Fruit fly (Drosophila melanogaster) whole organism, wandering third instar larva: Measurements from ENCODE around the gene CG5516.
A peak's percentile ranks its signal among the peaks of the same experiment; 100 is the strongest.

Source experiments
- Abd-B ChIP-seq: fragments of >200 bp; optimal IDR thresholded peaks from 2 replicates; lab custom pipeline; 2017; ENCODE audit warnings: missing biosample characterization, missing genetic modification characterization
- CG32264 ChIP-seq: fragments of 200-800 bp; sonication (Bioruptor generic); optimal IDR thresholded peaks from 2 replicates; lab custom pipeline; 2016; ENCODE audit warnings: missing biosample characterization, missing genetic modification characterization
- CG9705 ChIP-seq: fragments of 200-800 bp; sonication (Bioruptor generic); optimal IDR thresholded peaks from 2 replicates; lab custom pipeline; 2018; ENCODE audit warnings: missing biosample characterization, mild to moderate bottlenecking, missing genetic modification characterization
- Dfd ChIP-seq: fragments of >200 bp; optimal IDR thresholded peaks from 2 replicates; lab custom pipeline; 2017; ENCODE audit warnings: missing biosample characterization, missing genetic modification characterization
- GATAd ChIP-seq: sonication (Bioruptor generic); optimal IDR thresholded peaks from 2 replicates; lab custom pipeline; 2016; ENCODE audit warnings: missing biosample characterization, missing genetic modification characterization
- HLH106 ChIP-seq: fragments of 200-800 bp; optimal IDR thresholded peaks from 3 replicates; lab custom pipeline; 2019; ENCODE audit warnings: missing biosample characterization, mild to moderate bottlenecking, missing genetic modification characterization, moderate library complexity
- Hnf4 ChIP-seq: fragments of 200-800 bp; sonication (Bioruptor generic); optimal IDR thresholded peaks from 2 replicates; lab custom pipeline; 2016; ENCODE audit warnings: missing biosample characterization, mild to moderate bottlenecking, missing genetic modification characterization
- Hr78 ChIP-seq: fragments of >200 bp; optimal IDR thresholded peaks from 2 replicates; lab custom pipeline; 2017; ENCODE audit warnings: missing biosample characterization, missing genetic modification characterization
- Hr83 ChIP-seq: fragments of 200-300 bp; sonication (Bioruptor generic); optimal IDR thresholded peaks from 2 replicates; lab custom pipeline; 2016; ENCODE audit warnings: missing biosample characterization, mild to moderate bottlenecking, missing genetic modification characterization, moderate library complexity; ENCODE audit not compliant: poor library complexity, severe bottlenecking
- Jra ChIP-seq: sonication (Bioruptor generic); optimal IDR thresholded peaks from 2 replicates; lab custom pipeline; 2016; ENCODE audit warnings: missing biosample characterization, missing genetic modification characterization
- Mio ChIP-seq: sonication (Bioruptor generic); optimal IDR thresholded peaks from 2 replicates; lab custom pipeline; 2016; ENCODE audit warnings: missing biosample characterization, missing genetic modification characterization
- Myc ChIP-seq: fragments of >200 bp; optimal IDR thresholded peaks from 2 replicates; lab custom pipeline; 2017
- N ChIP-seq: fragments of >200 bp; optimal IDR thresholded peaks from 2 replicates; lab custom pipeline; 2018; ENCODE audit warnings: missing biosample characterization, missing external identifiers, missing genetic modification characterization
- OdsH ChIP-seq: fragments of 200-800 bp; sonication (Bioruptor generic); optimal IDR thresholded peaks from 2 replicates; lab custom pipeline; 2016; ENCODE audit warnings: missing biosample characterization, mild to moderate bottlenecking, missing genetic modification characterization
- Rel ChIP-seq, 2 experiments: fragments of 200-800 bp; sonication (Bioruptor generic) in 1 of 2; optimal IDR thresholded peaks; 2 replicates in 1 of 2; 3 replicates in 1 of 2; lab custom pipeline; 2016 to 2019; ENCODE audit warnings: mild to moderate bottlenecking in 2 of 2, missing biosample characterization in 2 of 2, missing genetic modification characterization in 2 of 2, moderate library complexity in 1 of 2
- Vsx2 ChIP-seq: fragments of 200-300, 225-300 bp; sonication (Bioruptor generic); optimal IDR thresholded peaks from 2 replicates; lab custom pipeline; 2018; ENCODE audit warnings: missing biosample characterization, missing genetic modification characterization; ENCODE audit not compliant: partially characterized antibody
- br ChIP-seq: fragments of 200-800 bp; sonication (Bioruptor generic); optimal IDR thresholded peaks from 2 replicates; lab custom pipeline; 2016; ENCODE audit warnings: missing biosample characterization, missing genetic modification characterization
- brk ChIP-seq: fragments of 200-800 bp; sonication (Bioruptor generic); optimal IDR thresholded peaks from 2 replicates; lab custom pipeline; 2016; ENCODE audit warnings: missing biosample characterization, mild to moderate bottlenecking, missing genetic modification characterization
- dl ChIP-seq, 2 experiments: fragments of 175-275, 200-275 bp in 1 of 2; fragments of 200-275 bp in 1 of 2; sonication (Bioruptor generic); optimal IDR thresholded peaks; lab custom pipeline; 2018; ENCODE audit warnings: mild to moderate bottlenecking in 2 of 2, missing biosample characterization in 2 of 2, missing genetic modification characterization in 2 of 2, moderate library complexity in 2 of 2; ENCODE audit not compliant: partially characterized antibody in 2 of 2, insufficient read depth in 1 of 2
- dsf ChIP-seq: sonication (Bioruptor generic); optimal IDR thresholded peaks from 2 replicates; lab custom pipeline; 2016; ENCODE audit warnings: missing biosample characterization, missing genetic modification characterization, borderline replicate concordance
- foxo ChIP-seq, 2 experiments: fragments of 200-800 bp; sonication (Bioruptor generic); optimal IDR thresholded peaks; 2 replicates in 1 of 2; 3 replicates in 1 of 2; lab custom pipeline; 2016 to 2017; ENCODE audit warnings: missing biosample characterization in 2 of 2, missing genetic modification characterization in 2 of 2
- fru ChIP-seq: fragments of 200-800 bp; sonication (Bioruptor generic); optimal IDR thresholded peaks from 3 replicates; lab custom pipeline; 2016; ENCODE audit warnings: missing biosample characterization, mild to moderate bottlenecking, missing genetic modification characterization
- h ChIP-seq: fragments of 200-800 bp; sonication (Bioruptor generic); optimal IDR thresholded peaks from 3 replicates; lab custom pipeline; 2016; ENCODE audit warnings: missing biosample characterization, mild to moderate bottlenecking, missing genetic modification characterization
- lola ChIP-seq: fragments of >200 bp; optimal IDR thresholded peaks from 2 replicates; lab custom pipeline; 2017; ENCODE audit warnings: missing biosample characterization, missing genetic modification characterization
- psq ChIP-seq: fragments of 200-800 bp; sonication (Bioruptor generic); optimal IDR thresholded peaks from 3 replicates; lab custom pipeline; 2017; ENCODE audit warnings: missing biosample characterization, mild to moderate bottlenecking, missing genetic modification characterization, moderate library complexity
- rgr ChIP-seq: fragments of 200-800 bp; sonication (Bioruptor generic); optimal IDR thresholded peaks from 3 replicates; lab custom pipeline; 2016; ENCODE audit warnings: missing biosample characterization, mild to moderate bottlenecking, missing genetic modification characterization
- sv ChIP-seq: fragments of 200-800 bp; sonication (Bioruptor generic); optimal IDR thresholded peaks from 3 replicates; lab custom pipeline; 2016; ENCODE audit warnings: missing biosample characterization, missing genetic modification characterization
- tai ChIP-seq: sonication (Bioruptor generic); optimal IDR thresholded peaks from 2 replicates; lab custom pipeline; 2016; ENCODE audit warnings: missing biosample characterization, missing genetic modification characterization
- usp ChIP-seq: fragments of >200 bp; optimal IDR thresholded peaks from 2 replicates; lab custom pipeline; 2017; ENCODE audit warnings: missing biosample characterization, missing genetic modification characterization
- woc ChIP-seq: sonication (Bioruptor generic); optimal IDR thresholded peaks from 2 replicates; lab custom pipeline; 2016; ENCODE audit warnings: missing biosample characterization, mild to moderate bottlenecking, missing genetic modification characterization

The CG5516 gene

dm6 chr3R:16004015-16004414, 40.3 kb downstream of the CG5516 start:
- TF ChIP-seq lola (no peak), Rel (GFP tag; optimal IDR thresholded peaks at IDR 0.05; lab: Kevin White, UChicago) (no peak), Rel (tag; optimal IDR thresholded peaks at IDR 0.05; lab: Kevin White, UChicago) (peak; percentile 37), foxo (GFP tag; optimal IDR thresholded peaks at IDR 0.05; lab: Kevin White, UChicago) (peak in 1 of 2 experiments; percentile 12), rgr (peak; percentile 15), Hnf4 (peak; percentile 29), Myc (peak; percentile 73), woc (GFP tag; lab: Kevin White, UChicago) (no peak), N (peak; percentile 52), h (GFP tag; lab: Kevin White, UChicago) (peak; percentile 36)

- TF ChIP-seq rgr, result peak; percentile 13
- TF ChIP-seq foxo (GFP tag; optimal IDR thresholded peaks at IDR 0.05; lab: Kevin White, UChicago), result peak in 1 of 2 experiments; percentile 1
- TF ChIP-seq woc (GFP tag; lab: Kevin White, UChicago), result no peak
- peak; percentile 35 for TF ChIP-seq brk (GFP tag; lab: Kevin White, UChicago)
- TF ChIP-seq br (GFP tag; lab: Kevin White, UChicago), result peak; percentile 23
- no peak for TF ChIP-seq psq (GFP tag; lab: Kevin White, UChicago)
- peak; percentile 54 for TF ChIP-seq fru (GFP tag; lab: Kevin White, UChicago)
- no peak for TF ChIP-seq OdsH
- TF ChIP-seq Hr83, result no peak
- TF ChIP-seq Rel (GFP tag; optimal IDR thresholded peaks at IDR 0.05; lab: Kevin White, UChicago), result no peak
- peak; percentile 97 for TF ChIP-seq Rel (tag; optimal IDR thresholded peaks at IDR 0.05; lab: Kevin White, UChicago)
- TF ChIP-seq h (GFP tag; lab: Kevin White, UChicago), result peak; percentile 85
- TF ChIP-seq Mio, result no peak
- peak; percentile 6 for TF ChIP-seq HLH106 (tag; lab: Kevin White, UChicago)
- TF ChIP-seq, all 38 proteins: peak for 8
These were observed 41.2 kb downstream of the CG5516 start for dm6 chr3R:16004691-16005474.

DNA sequence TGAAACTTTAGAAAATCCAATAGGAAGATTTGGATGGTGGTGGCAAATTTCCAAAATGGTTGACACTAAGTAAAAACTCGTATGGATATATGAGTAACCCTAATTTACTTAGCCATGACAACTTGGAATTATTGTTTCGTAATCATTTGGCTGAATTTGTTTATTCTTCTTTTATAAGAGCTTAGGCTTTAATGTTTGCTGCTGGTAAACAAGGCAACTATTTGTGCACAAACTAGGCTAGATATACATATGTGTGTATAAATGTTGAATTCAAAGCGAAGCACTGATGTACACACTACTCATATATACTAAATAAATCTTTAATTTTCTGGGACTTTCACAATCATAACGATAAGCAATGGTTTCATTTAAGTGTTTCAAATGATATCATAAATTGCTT, 42.3 kb downstream of the CG5516 start:
- TF ChIP-seq h (GFP tag; lab: Kevin White, UChicago) (no peak), rgr (no peak), CG32264 (no peak), Mio (no peak), foxo (GFP tag; optimal IDR thresholded peaks at IDR 0.05; lab: Kevin White, UChicago) (no peak), GATAd (GFP tag; lab: Kevin White, UChicago) (no peak), tai (GFP tag; lab: Kevin White, UChicago) (no peak), dl (GFP tag; optimal IDR thresholded peaks at IDR 0.05; lab: Kevin White, UChicago; ENCODE audit: insufficient read depth in 1 of 2, partially characterized antibody in 2 of 2) (no peak), usp (GFP tag; lab: Kevin White, UChicago) (no peak), dsf (GFP tag; lab: Kevin White, UChicago) (no peak), br (GFP tag; lab: Kevin White, UChicago) (no peak)
- TF ChIP-seq, all 38 proteins: peak for 0

dm6 chr3R:16006806-16007556, 43.3 kb downstream of the CG5516 start:
- TF ChIP-seq Rel (GFP tag; optimal IDR thresholded peaks at IDR 0.05; lab: Kevin White, UChicago), result no peak
- peak; percentile 37 for TF ChIP-seq Rel (tag; optimal IDR thresholded peaks at IDR 0.05; lab: Kevin White, UChicago)
- no peak for TF ChIP-seq Dfd
- TF ChIP-seq rgr, result peak; percentile 18
- TF ChIP-seq HLH106 (tag; lab: Kevin White, UChicago), result no peak

DNA sequence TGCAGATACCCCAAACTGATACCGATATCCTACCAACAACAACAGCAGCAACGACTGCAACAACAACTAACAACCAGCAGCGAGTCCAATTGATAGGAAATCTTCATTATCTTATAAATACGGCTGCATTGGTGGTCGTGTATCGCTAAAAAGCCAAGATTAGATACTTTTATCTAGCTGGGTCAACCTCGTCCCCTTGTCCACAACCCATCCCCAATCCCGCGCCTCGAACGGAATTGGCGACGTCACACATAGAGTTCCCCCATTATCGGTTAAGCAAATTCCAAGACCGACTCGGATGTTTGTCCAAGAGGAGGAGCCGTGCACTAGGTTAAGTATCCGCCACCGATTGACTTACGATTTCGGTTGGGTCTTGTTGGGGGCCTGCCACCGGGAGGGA, 44.6 kb downstream of the CG5516 start:
- TF ChIP-seq Rel (GFP tag; optimal IDR thresholded peaks at IDR 0.05; lab: Kevin White, UChicago) (no peak), Rel (tag; optimal IDR thresholded peaks at IDR 0.05; lab: Kevin White, UChicago) (peak; percentile 56), Vsx2 (GFP tag; lab: Kevin White, UChicago) (no peak)

- no peak for TF ChIP-seq sv (GFP tag; lab: Kevin White, UChicago)
- TF ChIP-seq h (GFP tag; lab: Kevin White, UChicago), result peak; percentile 40
- TF ChIP-seq Hnf4, result peak; percentile 34
- peak; percentile 14 for TF ChIP-seq rgr
- TF ChIP-seq dsf (GFP tag; lab: Kevin White, UChicago), result no peak
- no peak for TF ChIP-seq Vsx2 (GFP tag; lab: Kevin White, UChicago)
- TF ChIP-seq Abd-B, result no peak
- peak; percentile 21 for TF ChIP-seq Jra
- no peak for TF ChIP-seq CG9705
- peak; percentile 19 for TF ChIP-seq fru (GFP tag; lab: Kevin White, UChicago)
- peak; percentile 13 for TF ChIP-seq br (GFP tag; lab: Kevin White, UChicago)
- TF ChIP-seq usp (GFP tag; lab: Kevin White, UChicago), result no peak
- no peak for TF ChIP-seq Hr78 (GFP tag; lab: Kevin White, UChicago)
- TF ChIP-seq Rel (GFP tag; optimal IDR thresholded peaks at IDR 0.05; lab: Kevin White, UChicago), result no peak
- peak; percentile 47 for TF ChIP-seq Rel (tag; optimal IDR thresholded peaks at IDR 0.05; lab: Kevin White, UChicago)
- TF ChIP-seq N, result no peak
- no peak for TF ChIP-seq HLH106 (tag; lab: Kevin White, UChicago)
These were observed 45.3 kb downstream of the CG5516 start, which contains the start of gene GATAe for dm6 chr3R:16009030-16009429. GATAe (plus strand) TSS chr3R:16009105.
